Worm (Caenorhabditis elegans): Measurements from ENCODE around the gene pmk-1.

pmk-1 gene

DNA sequence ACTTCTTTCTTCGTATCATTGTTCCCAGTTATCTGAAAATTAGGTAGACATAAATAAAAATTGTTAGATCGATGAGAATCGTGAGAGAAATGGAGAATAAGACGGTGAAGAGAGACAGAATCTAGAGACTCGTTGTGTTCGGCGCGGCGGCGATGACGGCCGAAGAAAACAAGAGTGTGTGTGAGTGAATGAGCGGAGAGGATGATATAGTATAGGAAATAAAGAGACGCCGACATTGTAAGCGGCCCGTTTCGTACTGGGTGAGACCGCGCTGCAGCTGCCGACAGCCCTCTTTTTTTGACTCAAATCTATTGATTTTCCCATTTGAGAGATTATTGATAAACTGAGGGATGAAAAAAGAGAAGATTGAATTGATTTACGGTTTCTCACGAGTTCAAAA is 36.4 kb upstream of the pmk-1 start, which contains the start of gene Y42H9AR.4:
Gene Y42H9AR.4 (minus strand): TSS at position 32 of the 400 bp plus-strand sequence.
- TF ChIP-seq ceh-14 (tag; optimal IDR thresholded peaks at IDR 0.05) (peak; percentile 11), che-1 (tag; optimal IDR thresholded peaks at IDR 0.05) (no peak), hlh-8 (tag; optimal IDR thresholded peaks at IDR 0.05) (no peak), ceh-48 (tag; optimal IDR thresholded peaks at IDR 0.05) (peak; percentile 25), ceh-31 (tag; optimal IDR thresholded peaks at IDR 0.05) (peak; percentile 18), nfya-1 (tag; optimal IDR thresholded peaks at IDR 0.05) (peak; percentile 9), nhr-232 (tag; optimal IDR thresholded peaks at IDR 0.05) (no peak), ceh-19 (GFP tag; optimal IDR thresholded peaks at IDR 0.05) (peak; percentile 14)

DNA sequence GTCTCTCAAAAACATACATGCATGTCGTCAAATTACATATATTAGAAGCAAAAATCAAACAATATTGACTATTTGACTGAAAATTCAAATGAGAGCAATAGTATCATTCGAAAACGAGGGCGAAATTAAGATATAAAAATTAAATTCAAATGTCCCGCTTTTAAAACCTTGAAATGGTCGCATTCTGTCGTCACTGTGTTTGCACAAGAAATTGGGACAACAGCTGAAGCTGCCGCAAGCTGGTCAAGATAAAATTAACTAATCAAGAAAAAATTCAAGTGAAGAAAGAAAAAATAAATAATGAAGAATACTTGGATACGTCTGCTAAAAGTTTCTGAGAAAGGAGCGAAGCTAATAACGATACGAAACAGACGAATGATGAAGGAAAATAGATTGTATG is 35.9 kb upstream of the pmk-1 start:
- TF ChIP-seq fkh-6 (tag; optimal IDR thresholded peaks at IDR 0.05) (no peak), ceh-30 (tag; optimal IDR thresholded peaks at IDR 0.05) (no peak), ceh-31 (tag; optimal IDR thresholded peaks at IDR 0.05) (no peak), unc-42 (tag; optimal IDR thresholded peaks at IDR 0.05) (no peak), pha-2 (tag; optimal IDR thresholded peaks at IDR 0.05) (no peak), odd-2 (tag; optimal IDR thresholded peaks at IDR 0.05) (no peak), syd-9 (tag; optimal IDR thresholded peaks at IDR 0.05) (no peak), C38D4.7 (GFP tag; optimal IDR thresholded peaks at IDR 0.05) (no peak), T23F11.4 (GFP tag; optimal IDR thresholded peaks at IDR 0.05) (no peak), hlh-8 (tag; optimal IDR thresholded peaks at IDR 0.05) (no peak), pros-1 (tag; optimal IDR thresholded peaks at IDR 0.05) (no peak), ref-2 (tag; optimal IDR thresholded peaks at IDR 0.05) (no peak), Y22D7AL.16 (tag; optimal IDR thresholded peaks at IDR 0.05) (no peak), pag-3 (tag; optimal IDR thresholded peaks at IDR 0.05; ENCODE audit: borderline replicate concordance) (no peak), pha-4 (tag; optimal IDR thresholded peaks at IDR 0.05) (no peak), tbx-7 (tag; optimal IDR thresholded peaks at IDR 0.05) (no peak), nhr-232 (tag; optimal IDR thresholded peaks at IDR 0.05) (no peak), elt-4 (tag; optimal IDR thresholded peaks at IDR 0.05) (no peak), rnt-1 (tag; optimal IDR thresholded peaks at IDR 0.05) (no peak)

DNA sequence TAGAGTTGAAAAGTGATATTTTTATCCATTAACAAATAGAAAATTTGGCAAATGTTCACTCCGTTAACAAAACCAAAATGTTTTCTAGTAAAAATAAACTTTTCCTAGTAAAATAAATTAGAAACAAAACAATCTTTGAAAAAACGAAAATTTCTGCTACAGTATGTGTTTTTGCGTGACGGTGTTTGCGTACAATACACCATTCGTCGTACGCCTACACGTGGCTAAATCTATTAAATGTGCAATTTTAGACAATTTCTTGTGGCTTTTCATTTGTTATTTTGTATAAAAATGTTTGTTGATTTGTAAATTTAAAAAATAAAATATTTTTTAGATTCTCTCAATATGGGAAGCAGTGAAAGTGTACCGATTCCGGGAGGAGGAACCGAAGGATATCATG is 35.4 kb upstream of the pmk-1 start, which contains the start of gene Y42H9AR.1:
Gene Y42H9AR.1 (plus strand): TSS at position 233 of the 400 bp plus-strand sequence.
- TF ChIP-seq hlh-15 (tag; optimal IDR thresholded peaks at IDR 0.05), result no peak
- TF ChIP-seq tbx-7 (tag; optimal IDR thresholded peaks at IDR 0.05), result no peak
- no peak for TF ChIP-seq dmd-4 (tag; optimal IDR thresholded peaks at IDR 0.05; ENCODE audit: borderline replicate concordance)
- no peak for TF ChIP-seq ref-2 (tag; optimal IDR thresholded peaks at IDR 0.05)
- TF ChIP-seq lim-6 (tag; optimal IDR thresholded peaks at IDR 0.05), result no peak
- no peak for TF ChIP-seq sox-2 (GFP tag; IDR thresholded peaks at IDR 0.05)
- TF ChIP-seq ceh-45 (GFP tag; IDR thresholded peaks at IDR 0.05), result no peak
- TF ChIP-seq ceh-2 (tag; optimal IDR thresholded peaks at IDR 0.05), result no peak
- TF ChIP-seq C38D4.7 (GFP tag; optimal IDR thresholded peaks at IDR 0.05), result no peak
- TF ChIP-seq T23F11.4 (GFP tag; optimal IDR thresholded peaks at IDR 0.05), result no peak
- TF ChIP-seq fkh-6 (tag; optimal IDR thresholded peaks at IDR 0.05), result no peak
- no peak for TF ChIP-seq K02D7.2 (tag; optimal IDR thresholded peaks at IDR 0.05)
- no peak for TF ChIP-seq hlh-13 (GFP tag; optimal IDR thresholded peaks at IDR 0.05)
- no peak for TF ChIP-seq ahr-1 (tag; optimal IDR thresholded peaks at IDR 0.05)
- TF ChIP-seq ztf-16 (tag; optimal IDR thresholded peaks at IDR 0.05), result no peak
- TF ChIP-seq gmeb-2 (tag; optimal IDR thresholded peaks at IDR 0.05), result no peak
- TF ChIP-seq F13H6.1 (tag; optimal IDR thresholded peaks at IDR 0.05), result no peak
- TF ChIP-seq npax-4 (tag; optimal IDR thresholded peaks at IDR 0.05), result no peak
- TF ChIP-seq ceh-9 (tag; optimal IDR thresholded peaks at IDR 0.05), result no peak

DNA sequence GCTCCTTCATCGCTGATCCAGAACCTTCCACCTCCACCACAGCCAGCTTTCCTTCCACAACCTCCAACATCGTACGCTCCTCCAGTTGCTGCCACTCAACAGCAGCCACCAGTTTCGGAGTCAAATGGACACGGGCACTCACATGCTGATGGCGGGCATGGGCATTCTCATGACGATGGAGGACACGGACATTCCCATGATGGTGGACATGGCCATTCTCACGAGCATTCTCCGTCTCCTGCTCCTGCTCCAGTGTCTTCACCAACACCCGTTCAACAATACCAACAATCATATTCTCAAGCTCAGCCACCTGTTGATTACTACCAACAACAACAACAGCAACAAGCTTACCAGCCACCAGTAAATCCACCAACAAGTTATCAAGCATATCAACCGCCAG is 34.1 kb upstream of the pmk-1 start:
- TF ChIP-seq ceh-18 (tag; optimal IDR thresholded peaks at IDR 0.05) (no peak), pha-4 (tag; optimal IDR thresholded peaks at IDR 0.05) (no peak), hlh-15 (tag; optimal IDR thresholded peaks at IDR 0.05) (no peak), unc-55 (GFP tag; optimal IDR thresholded peaks at IDR 0.05) (no peak), ceh-24 (tag; optimal IDR thresholded peaks at IDR 0.05) (no peak), pag-3 (tag; optimal IDR thresholded peaks at IDR 0.05; ENCODE audit: borderline replicate concordance) (no peak), unc-86 (tag; optimal IDR thresholded peaks at IDR 0.05) (no peak), ceh-30 (tag; optimal IDR thresholded peaks at IDR 0.05) (no peak), ama-1 (optimal IDR thresholded peaks at IDR 0.05) (no peak), sdc-2 (tag; optimal IDR thresholded peaks at IDR 0.05) (no peak), ets-4 (tag; optimal IDR thresholded peaks at IDR 0.05) (no peak), hlh-13 (GFP tag; optimal IDR thresholded peaks at IDR 0.05) (no peak), F13H6.1 (tag; optimal IDR thresholded peaks at IDR 0.05) (no peak)
